Fruit fly (Drosophila melanogaster) whole organism, prepupa: ENCODE measurements around the gene CG3349.

Experiments used
- CG11294 ChIP-seq: fragments of 200-800 bp; sonication (Bioruptor generic); IDR thresholded peaks from 2 replicates; pipeline ENCODE4 v1.3.6; 2022; ENCODE audit warnings: missing biosample characterization, missing genetic modification characterization
- Lpt ChIP-seq: fragments of 200-800 bp; sonication (Bioruptor generic); optimal IDR thresholded peaks from 3 replicates; lab custom pipeline; 2016; ENCODE audit warnings: missing biosample characterization, missing genetic modification characterization
- fkh ChIP-seq: fragments of 200-800 bp; sonication (Bioruptor generic); optimal IDR thresholded peaks from 3 replicates; lab custom pipeline; 2017; ENCODE audit warnings: missing biosample characterization, mild to moderate bottlenecking, missing genetic modification characterization, moderate library complexity
- svp ChIP-seq: fragments of 200-800 bp; sonication (Bioruptor generic); peaks from one replicate; lab custom pipeline; 2016; ENCODE audit warnings: missing biosample characterization, missing genetic modification characterization

DNA sequence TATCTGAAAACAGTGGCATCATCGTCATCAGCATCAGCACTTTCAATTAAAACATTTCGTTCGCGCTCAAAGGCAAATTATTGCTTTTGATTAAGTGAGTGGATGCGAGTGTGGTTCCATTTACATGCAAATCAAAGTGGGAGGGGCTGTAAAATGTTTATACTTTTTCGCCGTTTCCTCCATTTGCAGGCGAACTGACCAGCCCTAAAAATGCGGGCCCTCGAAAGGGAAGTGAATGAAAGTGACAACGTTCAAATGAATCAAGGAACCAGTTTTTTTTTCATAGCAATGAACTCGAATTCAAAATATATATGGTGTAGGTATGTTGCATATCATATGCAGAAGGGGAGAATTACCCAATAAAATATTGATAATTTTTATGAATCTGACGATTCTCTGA, 31.2 kb downstream of the CG3349 start:
- TF ChIP-seq fkh (GFP tag; lab: Kevin White, UChicago): no peak
- no peak for TF ChIP-seq Lpt (GFP tag; lab: Kevin White, UChicago)
- no peak for TF ChIP-seq svp
- TF ChIP-seq CG11294 (GFP tag; lab: Robert Waterston, UW): no peak
